Fruit fly (Drosophila melanogaster) whole organism, embryonic: Measurements from ENCODE around the gene CG6005.

Source experiments
- Bteb2 ChIP-seq: fragments of 200-800 bp; sonication (Bioruptor generic); optimal IDR thresholded peaks from 2 replicates; lab custom pipeline; 2016; ENCODE audit warnings: missing biosample characterization, missing genetic modification characterization
- CG12391 ChIP-seq: fragments of 200-800 bp; sonication (Bioruptor generic); optimal IDR thresholded peaks from 3 replicates; lab custom pipeline; 2018; ENCODE audit warnings: missing biosample characterization, mild to moderate bottlenecking, missing genetic modification characterization, moderate library complexity
- ash1 ChIP-seq: fragments of 200-800 bp; sonication (Bioruptor generic); optimal IDR thresholded peaks from 2 replicates; lab custom pipeline; 2018; ENCODE audit warnings: missing biosample characterization, mild to moderate bottlenecking, missing genetic modification characterization
- gfzf ChIP-seq: fragments of 200-800 bp; sonication (Bioruptor generic); optimal IDR thresholded peaks from 2 replicates; lab custom pipeline; 2016; ENCODE audit warnings: missing biosample characterization, mild to moderate bottlenecking, missing genetic modification characterization, moderate library complexity
- repo ChIP-seq: fragments of 200-800 bp; sonication (Bioruptor generic); optimal IDR thresholded peaks from 2 replicates; lab custom pipeline; 2016; ENCODE audit warnings: missing biosample characterization, missing genetic modification characterization

dm6 chr3R:19010923-19011322, 12.9 kb downstream of the CG6005 start:
- TF ChIP-seq ash1 (no peak), CG12391 (no peak), gfzf (GFP tag; lab: Kevin White, UChicago) (no peak), Bteb2 (GFP tag; lab: Kevin White, UChicago) (no peak), repo (GFP tag; lab: Kevin White, UChicago) (no peak)
